Worm (Caenorhabditis elegans) whole organism, late embryonic: Measurements from ENCODE around the gene pwp-1.

Source experiments
- F13H6.1 ChIP-seq: sonication (generic microtip); optimal IDR thresholded peaks from 2 replicates; lab custom pipeline; 2016; ENCODE audit warnings: missing genetic modification characterization, missing compliant biosample characterization
- K09A11.1 ChIP-seq: sonication (generic microtip); optimal IDR thresholded peaks from 2 replicates; lab custom pipeline; 2017; ENCODE audit warnings: antibody characterized with exemption, mild to moderate bottlenecking, missing genetic modification characterization, missing compliant biosample characterization; ENCODE audit not compliant: insufficient read depth
- ama-1 ChIP-seq: fragments of 150-350 bp; optimal IDR thresholded peaks from 2 replicates; lab custom pipeline; 2014
- ceh-19 ChIP-seq: fragments of 200-800 bp; sonication (Bioruptor generic); optimal IDR thresholded peaks from 2 replicates; lab custom pipeline; 2018; ENCODE audit warnings: mild to moderate bottlenecking, missing genetic modification characterization, missing compliant biosample characterization
- ceh-22 ChIP-seq: sonication (generic microtip); optimal IDR thresholded peaks from 2 replicates; lab custom pipeline; 2017; ENCODE audit warnings: missing biosample characterization, missing genetic modification characterization
- ceh-45 ChIP-seq: fragments of 200-800 bp; sonication (Bioruptor generic); IDR thresholded peaks from 2 replicates; pipeline ENCODE4 v1.3.6; 2022; ENCODE audit warnings: missing genetic modification reagents, missing genetic modification characterization, missing compliant biosample characterization
- ceh-9 ChIP-seq: sonication (generic microtip); optimal IDR thresholded peaks from 2 replicates; lab custom pipeline; 2016; ENCODE audit warnings: mild to moderate bottlenecking, missing genetic modification characterization, inconsistent platforms, missing compliant biosample characterization
- che-1 ChIP-seq: sonication (generic microtip); optimal IDR thresholded peaks from 2 replicates; lab custom pipeline; 2016; ENCODE audit warnings: mild to moderate bottlenecking, missing genetic modification characterization, missing compliant biosample characterization
- eyg-1 ChIP-seq: sonication (generic microtip); optimal IDR thresholded peaks from 2 replicates; lab custom pipeline; 2016; ENCODE audit warnings: missing genotype, missing genetic modification characterization, missing compliant biosample characterization
- fkh-10 ChIP-seq: fragments of 150-350 bp; optimal IDR thresholded peaks from 2 replicates; lab custom pipeline; 2014; ENCODE audit warnings: missing biosample characterization, missing genetic modification reagents, missing genetic modification characterization
- hlh-15 ChIP-seq: sonication (generic microtip); optimal IDR thresholded peaks from 2 replicates; lab custom pipeline; 2016; ENCODE audit warnings: missing genetic modification characterization, missing compliant biosample characterization
- hlh-30 ChIP-seq: sonication (generic microtip); optimal IDR thresholded peaks from 2 replicates; lab custom pipeline; 2017; ENCODE audit warnings: antibody characterized with exemption, missing genetic modification characterization, missing compliant biosample characterization; ENCODE audit not compliant: insufficient read depth
- nfya-1 ChIP-seq: sonication (generic microtip); optimal IDR thresholded peaks from 2 replicates; lab custom pipeline; 2017; ENCODE audit warnings: missing genetic modification characterization, mild to moderate bottlenecking, missing compliant biosample characterization, antibody characterized with exemption, moderate library complexity
- pat-9 ChIP-seq: fragments of 200-800 bp; sonication (Bioruptor generic); optimal IDR thresholded peaks from 2 replicates; lab custom pipeline; 2018; ENCODE audit warnings: mild to moderate bottlenecking, missing genetic modification characterization, moderate library complexity, missing compliant biosample characterization

ce11 chrIV:13253841-13254240 lies 17.5 kb upstream of the pwp-1 start, which contains the start of gene ttr-45:
- TF ChIP-seq nfya-1 (tag; lab: Kevin White, UChicago) (no peak), pat-9 (tag; lab: Kevin White, UChicago) (no peak), hlh-15 (tag; lab: Kevin White, UChicago) (no peak), F13H6.1 (tag; lab: Kevin White, UChicago) (no peak), ama-1 (lab: Kevin White, UChicago) (no peak), fkh-10 (GFP tag; lab: Kevin White, UChicago) (no peak), ceh-22 (tag; lab: Kevin White, UChicago) (no peak), che-1 (no peak), ceh-9 (tag; lab: Kevin White, UChicago) (no peak), hlh-30 (tag; lab: Kevin White, UChicago) (no peak), ceh-45 (no peak), K09A11.1 (tag; lab: Kevin White, UChicago) (no peak), eyg-1 (no peak), ceh-19 (no peak)
